Worm (Caenorhabditis elegans): ENCODE results near the gene T15B7.15.

DNA sequence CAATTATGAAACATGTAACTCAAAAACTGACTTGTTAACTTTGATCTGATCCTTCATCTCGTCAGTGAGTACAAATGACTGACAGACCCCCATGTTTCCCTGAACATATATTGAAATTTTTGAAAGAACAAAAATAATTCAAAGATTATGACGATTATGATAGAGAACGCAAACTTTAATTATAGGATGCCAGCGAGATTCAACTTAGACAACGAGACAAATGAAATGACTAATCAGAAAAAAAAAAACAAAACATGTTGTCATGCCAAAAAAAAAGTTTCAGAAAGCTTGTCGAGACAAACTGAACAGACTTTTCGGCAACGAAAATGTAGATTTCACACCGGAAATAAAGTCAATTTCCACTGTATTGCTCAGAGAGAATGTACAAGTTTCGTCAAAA is 16.2 kb upstream of the T15B7.15 start, which contains the start of gene gpa-10:
- no peak for TF ChIP-seq ceh-19 (GFP tag; optimal IDR thresholded peaks at IDR 0.05)
- no peak for TF ChIP-seq fkh-10 (GFP tag; optimal IDR thresholded peaks at IDR 0.05)
- no peak for TF ChIP-seq K02D7.2 (tag; optimal IDR thresholded peaks at IDR 0.05)
- no peak for TF ChIP-seq ahr-1 (tag; optimal IDR thresholded peaks at IDR 0.05)
- TF ChIP-seq pha-4 (tag; optimal IDR thresholded peaks at IDR 0.05) = no peak
- no peak for TF ChIP-seq che-1 (tag; optimal IDR thresholded peaks at IDR 0.05)
- no peak for TF ChIP-seq ets-4 (tag; optimal IDR thresholded peaks at IDR 0.05)

Data from whole organism, late embryonic.